Fruit fly (Drosophila melanogaster) whole organism, embryonic: ENCODE results near the gene CG32055.

Experiments used
- Aef1 ChIP-seq: fragments of 200-800 bp; sonication (Bioruptor generic); IDR thresholded peaks from 3 replicates; pipeline ENCODE4 v1.3.6; 2022; ENCODE audit warnings: missing biosample characterization, missing genetic modification characterization
- Atf3 ChIP-seq: fragments of 200-800 bp; sonication (Bioruptor generic); optimal IDR thresholded peaks from 3 replicates; lab custom pipeline; 2016; ENCODE audit warnings: missing biosample characterization, missing genetic modification characterization
- CG10462 ChIP-seq: fragments of 200-800 bp; sonication (Bioruptor generic); optimal IDR thresholded peaks from 2 replicates; lab custom pipeline; 2016; ENCODE audit warnings: missing biosample characterization, missing genetic modification characterization
- CG10543 ChIP-seq: fragments of 200-800 bp; sonication (Bioruptor generic); optimal IDR thresholded peaks from 3 replicates; lab custom pipeline; 2017; ENCODE audit warnings: missing biosample characterization, mild to moderate bottlenecking, missing genetic modification characterization, moderate library complexity
- CG10959 ChIP-seq: fragments of 200-800 bp; sonication (Bioruptor generic); IDR thresholded peaks from 2 replicates; pipeline ENCODE4 v1.3.6; 2022; ENCODE audit warnings: missing biosample characterization, missing genetic modification characterization
- CG12659 ChIP-seq: fragments of 200-800 bp; sonication (Bioruptor generic); optimal IDR thresholded peaks from 3 replicates; lab custom pipeline; 2017; ENCODE audit warnings: mild to moderate bottlenecking, missing biosample characterization, missing genetic modification reagents, missing genetic modification characterization
- CG12744 ChIP-seq: fragments of 200-800 bp; sonication (Bioruptor generic); optimal IDR thresholded peaks from 2 replicates; lab custom pipeline; 2016; ENCODE audit warnings: missing biosample characterization, missing genetic modification characterization
- CG12942 ChIP-seq: fragments of 200-800 bp; sonication (Bioruptor generic); optimal IDR thresholded peaks from 3 replicates; lab custom pipeline; 2016; ENCODE audit warnings: missing biosample characterization, missing genetic modification characterization
- CG14710 ChIP-seq: fragments of 200-800 bp; sonication (Bioruptor generic); optimal IDR thresholded peaks from 3 replicates; lab custom pipeline; 2019; ENCODE audit warnings: missing biosample characterization, mild to moderate bottlenecking, missing genetic modification characterization, moderate library complexity
- CG15601 ChIP-seq: fragments of 200-800 bp; sonication (Bioruptor generic); optimal IDR thresholded peaks from 3 replicates; lab custom pipeline; 2019; ENCODE audit warnings: missing biosample characterization, mild to moderate bottlenecking, missing genetic modification characterization, moderate library complexity
- CG17568 ChIP-seq: fragments of 200-800 bp; sonication (Bioruptor generic); optimal IDR thresholded peaks from 2 replicates; lab custom pipeline; 2018; ENCODE audit warnings: missing biosample characterization, mild to moderate bottlenecking, missing genetic modification characterization, moderate library complexity
- CG18476 ChIP-seq: fragments of 200-800 bp; sonication (Bioruptor generic); optimal IDR thresholded peaks from 2 replicates; lab custom pipeline; 2016; ENCODE audit warnings: missing biosample characterization, mild to moderate bottlenecking, missing genetic modification characterization
- CG2120 ChIP-seq: fragments of 200-800 bp; sonication (Bioruptor generic); optimal IDR thresholded peaks from 3 replicates; lab custom pipeline; 2016; ENCODE audit warnings: missing biosample characterization, missing genetic modification characterization
- CG2678 ChIP-seq: fragments of 200-800 bp; sonication (Bioruptor generic); optimal IDR thresholded peaks from 3 replicates; lab custom pipeline; 2019; ENCODE audit warnings: missing biosample characterization, mild to moderate bottlenecking, missing genetic modification characterization, moderate library complexity
- CG2889 ChIP-seq: fragments of 200-800 bp; sonication (Bioruptor generic); IDR thresholded peaks from 3 replicates; pipeline ENCODE4 v1.3.6; 2022; ENCODE audit warnings: missing biosample characterization, missing genetic modification characterization
- CG30403 ChIP-seq: fragments of 200-800 bp; sonication (Bioruptor generic); optimal IDR thresholded peaks from 3 replicates; lab custom pipeline; 2016; ENCODE audit warnings: missing biosample characterization, missing genetic modification characterization
- CG31441 ChIP-seq: fragments of 200-800 bp; sonication (Bioruptor generic); IDR thresholded peaks from 2 replicates; pipeline ENCODE4 v1.3.6; 2022; ENCODE audit warnings: missing biosample characterization, missing genetic modification characterization
- CG32772 ChIP-seq: fragments of 200-800 bp; sonication (Bioruptor generic); IDR thresholded peaks from 2 replicates; pipeline ENCODE4 v1.3.6; 2022; ENCODE audit warnings: missing biosample characterization, missing genetic modification characterization
- CG34422 ChIP-seq: fragments of 200-800 bp; sonication (Bioruptor generic); IDR thresholded peaks from 3 replicates; pipeline ENCODE4 v1.3.6; 2022; ENCODE audit warnings: missing biosample characterization, missing genetic modification characterization
- CG7357 ChIP-seq: fragments of 200-800 bp; sonication (Bioruptor generic); IDR thresholded peaks from 3 replicates; pipeline ENCODE4 v1.3.6; 2022; ENCODE audit warnings: missing biosample characterization, missing genetic modification characterization
- CG7745 ChIP-seq: fragments of 200-800 bp; sonication (Bioruptor generic); optimal IDR thresholded peaks from 2 replicates; lab custom pipeline; 2018; ENCODE audit warnings: missing biosample characterization, mild to moderate bottlenecking, missing genetic modification characterization, moderate library complexity
- CG8089 ChIP-seq: fragments of 200-800 bp; sonication (Bioruptor generic); optimal IDR thresholded peaks from 3 replicates; lab custom pipeline; 2016; ENCODE audit warnings: missing biosample characterization, missing genetic modification characterization
- E2f1 ChIP-seq: fragments of 200-800 bp; sonication (Bioruptor generic); IDR thresholded peaks from 2 replicates; pipeline ENCODE4 v1.3.6; 2022; ENCODE audit warnings: missing biosample characterization, missing genetic modification characterization
- Fer2 ChIP-seq: fragments of 200-800 bp; sonication (Bioruptor generic); optimal IDR thresholded peaks from 2 replicates; lab custom pipeline; 2018; ENCODE audit warnings: missing biosample characterization, mild to moderate bottlenecking, missing genetic modification characterization, moderate library complexity
- Fer3 ChIP-seq: fragments of 200-800 bp; sonication (Bioruptor generic); optimal IDR thresholded peaks from 2 replicates; lab custom pipeline; 2018; ENCODE audit warnings: missing biosample characterization, mild to moderate bottlenecking, missing genetic modification characterization, moderate library complexity
- HLHmδ ChIP-seq: fragments of 200-800 bp; sonication (Bioruptor generic); optimal IDR thresholded peaks from 2 replicates; lab custom pipeline; 2018; ENCODE audit warnings: missing biosample characterization, mild to moderate bottlenecking, missing genetic modification characterization, moderate library complexity
- Neu2 ChIP-seq: fragments of 200-800 bp; sonication (Bioruptor generic); optimal IDR thresholded peaks from 3 replicates; lab custom pipeline; 2016; ENCODE audit warnings: missing biosample characterization, missing genetic modification characterization, borderline replicate concordance
- Nf-YB ChIP-seq: fragments of 200-800 bp; sonication (Bioruptor generic); optimal IDR thresholded peaks from 3 replicates; lab custom pipeline; 2019; ENCODE audit warnings: missing biosample characterization, mild to moderate bottlenecking, missing genetic modification characterization, moderate library complexity
- YL-1 ChIP-seq: fragments of 200-800 bp; sonication (Bioruptor generic); optimal IDR thresholded peaks from 3 replicates; lab custom pipeline; 2017; ENCODE audit warnings: missing biosample characterization, mild to moderate bottlenecking, missing genetic modification characterization
- al ChIP-seq: fragments of 200-800 bp; sonication (Bioruptor generic); IDR thresholded peaks from 2 replicates; pipeline ENCODE4 v1.3.6; 2022; ENCODE audit warnings: missing biosample characterization, missing genetic modification characterization
- ase ChIP-seq: fragments of 200-800 bp; sonication (Bioruptor generic); IDR thresholded peaks from 3 replicates; pipeline ENCODE4 v1.3.6; 2022; ENCODE audit warnings: missing biosample characterization, missing genetic modification characterization
- bab2 ChIP-seq: fragments of 200-800 bp; sonication (Bioruptor generic); optimal IDR thresholded peaks from 2 replicates; lab custom pipeline; 2016; ENCODE audit warnings: missing biosample characterization, missing genetic modification characterization
- bsh ChIP-seq, 2 experiments: fragments of 200-800 bp; sonication (Bioruptor generic); optimal IDR thresholded peaks; 2 replicates each; lab custom pipeline; 2017 to 2018; ENCODE audit warnings: mild to moderate bottlenecking in 2 of 2, missing biosample characterization in 2 of 2, missing genetic modification characterization in 2 of 2, moderate library complexity in 1 of 2
- chif ChIP-seq, 2 experiments: fragments of 200-800 bp; sonication (Bioruptor generic); optimal IDR thresholded peaks; 3 replicates each; lab custom pipeline; 2016; ENCODE audit warnings: missing biosample characterization in 2 of 2, missing genetic modification characterization in 2 of 2
- corto ChIP-seq: fragments of 200-800 bp; sonication (Bioruptor generic); optimal IDR thresholded peaks from 2 replicates; lab custom pipeline; 2016; ENCODE audit warnings: missing biosample characterization, mild to moderate bottlenecking, missing genetic modification characterization, moderate library complexity
- crol ChIP-seq: fragments of 200-800 bp; sonication (Bioruptor generic); IDR thresholded peaks from 2 replicates; pipeline ENCODE4 v1.3.6; 2022; ENCODE audit warnings: missing biosample characterization, missing genetic modification characterization
- ems ChIP-seq: fragments of 200-800 bp; sonication (Bioruptor generic); optimal IDR thresholded peaks from 3 replicates; lab custom pipeline; 2016; ENCODE audit warnings: missing biosample characterization, missing genetic modification characterization
- fru ChIP-seq: fragments of >200 bp; optimal IDR thresholded peaks from 2 replicates; lab custom pipeline; 2017
- grn ChIP-seq: fragments of 200-800 bp; sonication (Bioruptor generic); optimal IDR thresholded peaks from 3 replicates; lab custom pipeline; 2017; ENCODE audit warnings: missing biosample characterization, missing genetic modification characterization
- gt ChIP-seq: fragments of 200-800 bp; sonication (Bioruptor generic); IDR thresholded peaks from 2 replicates; pipeline ENCODE4 v1.3.6; 2022; ENCODE audit warnings: missing biosample characterization, missing genetic modification characterization
- insv ChIP-seq, 2 experiments: fragments of 200-800 bp; sonication (Bioruptor generic); optimal IDR thresholded peaks; 3 replicates each; lab custom pipeline; 2016 to 2018; ENCODE audit warnings: missing biosample characterization in 2 of 2, missing genetic modification characterization in 2 of 2
- ken ChIP-seq: fragments of 200-800 bp; sonication (Bioruptor generic); IDR thresholded peaks from 3 replicates; pipeline ENCODE4 v1.3.6; 2022; ENCODE audit warnings: missing biosample characterization, missing genetic modification characterization
- onecut ChIP-seq: fragments of 200-800 bp; sonication (Bioruptor generic); IDR thresholded peaks from 2 replicates; pipeline ENCODE4 v1.3.6; 2022; ENCODE audit warnings: missing biosample characterization, missing genetic modification characterization
- ranshi ChIP-seq: fragments of 200-800 bp; sonication (Bioruptor generic); IDR thresholded peaks from 2 replicates; pipeline ENCODE4 v1.3.6; 2022; ENCODE audit warnings: missing biosample characterization, missing genetic modification characterization
- scrt ChIP-seq: fragments of 200-800 bp; sonication (Bioruptor generic); optimal IDR thresholded peaks from 2 replicates; lab custom pipeline; 2018; ENCODE audit warnings: missing biosample characterization, mild to moderate bottlenecking, missing genetic modification characterization, moderate library complexity
- sima ChIP-seq: fragments of 200-800 bp; sonication (Bioruptor generic); optimal IDR thresholded peaks from 2 replicates; lab custom pipeline; 2016; ENCODE audit warnings: missing biosample characterization, missing genetic modification characterization
- sisA ChIP-seq: fragments of 200-800 bp; sonication (Bioruptor generic); IDR thresholded peaks from 2 replicates; pipeline ENCODE4 v1.3.6; 2022; ENCODE audit warnings: missing biosample characterization, missing genetic modification characterization
- stwl ChIP-seq: fragments of 200-800 bp; sonication (Bioruptor generic); optimal IDR thresholded peaks from 3 replicates; lab custom pipeline; 2018; ENCODE audit warnings: missing biosample characterization, mild to moderate bottlenecking, missing genetic modification characterization, moderate library complexity
- tin ChIP-seq: fragments of 200-800 bp; sonication (Bioruptor generic); optimal IDR thresholded peaks from 3 replicates; lab custom pipeline; 2016; ENCODE audit warnings: missing biosample characterization, missing genetic modification characterization
- zfh2 ChIP-seq: fragments of 200-800 bp; sonication (Bioruptor generic); optimal IDR thresholded peaks from 2 replicates; lab custom pipeline; 2016; ENCODE audit warnings: missing biosample characterization, missing genetic modification characterization

The CG32055 gene

dm6 chr3L:10206226-10206968 is 13.6 kb downstream of the CG32055 start (continued):
- TF ChIP-seq CG2889 (GFP tag; lab: Robert Waterston, UW), result no peak
- TF ChIP-seq HLHmδ, result no peak
- peak; percentile 80 for TF ChIP-seq CG31441 (GFP tag; lab: Robert Waterston, UW)
- TF ChIP-seq CG18476, result peak; percentile 1
- TF ChIP-seq CG12659, result peak; percentile 26
- no peak for TF ChIP-seq CG10959 (GFP tag; lab: Robert Waterston, UW)
- TF ChIP-seq CG8089 (GFP tag; lab: Kevin White, UChicago), result no peak
- no peak for TF ChIP-seq CG10543 (GFP tag; lab: Kevin White, UChicago)
- TF ChIP-seq CG30403, result peak; percentile 43
- no peak for TF ChIP-seq YL-1
- TF ChIP-seq Atf3 (GFP tag; lab: Kevin White, UChicago), result no peak
- no peak for TF ChIP-seq corto
- peak; percentile 47 for TF ChIP-seq scrt (GFP tag; lab: Kevin White, UChicago)
- TF ChIP-seq zfh2 (GFP tag; lab: Kevin White, UChicago), result no peak
- no peak; the same call in 2 of the 3 replicates for TF ChIP-seq CG7357 (GFP tag; lab: Robert Waterston, UW)
- peak; percentile 75 for TF ChIP-seq sisA (GFP tag; lab: Robert Waterston, UW)
- TF ChIP-seq CG14710, result peak; percentile 67
- peak; percentile 55 for TF ChIP-seq CG15601
- no peak for TF ChIP-seq Neu2
- TF ChIP-seq stwl (tag; lab: Kevin White, UChicago), result no peak
- no peak for TF ChIP-seq CG17568 (GFP tag; lab: Kevin White, UChicago)
- TF ChIP-seq ase (GFP tag; lab: Robert Waterston, UW), result no peak
- no peak for TF ChIP-seq sima (GFP tag; lab: Kevin White, UChicago)
- TF ChIP-seq chif (GFP tag; optimal IDR thresholded peaks at IDR 0.05; lab: Kevin White, UChicago), result peak in 1 of 2 experiments; percentile 14
- no peak for TF ChIP-seq Nf-YB (GFP tag; lab: Kevin White, UChicago)
- TF ChIP-seq ranshi (GFP tag; lab: Robert Waterston, UW), result peak; percentile 41
- peak; percentile 34; the same call in 1 of the 2 replicates for TF ChIP-seq CG32772 (GFP tag; lab: Robert Waterston, UW)
- TF ChIP-seq insv (GFP tag; optimal IDR thresholded peaks at IDR 0.05; lab: Kevin White, UChicago), result no peak
- peak; percentile 40 for TF ChIP-seq Fer3 (tag; lab: Kevin White, UChicago)
- no peak for TF ChIP-seq Fer2
- no peak for TF ChIP-seq al
- TF ChIP-seq CG34422 (GFP tag; lab: Robert Waterston, UW), result no peak
- TF ChIP-seq CG10462 (GFP tag; lab: Kevin White, UChicago), result no peak
- TF ChIP-seq fru (lab: Kevin White, UChicago), result no peak
- peak; percentile 79 for TF ChIP-seq CG2678 (tag; lab: Kevin White, UChicago)
- TF ChIP-seq CG7745 (tag; lab: Kevin White, UChicago), result no peak
- no peak for TF ChIP-seq bab2
- TF ChIP-seq ken, result peak; percentile 25; the same call in 1 of the 3 replicates
- TF ChIP-seq grn (GFP tag; lab: Kevin White, UChicago), result no peak
- TF ChIP-seq Aef1 (GFP tag; lab: Robert Waterston, UW), result no peak
- peak; percentile 54 for TF ChIP-seq tin (GFP tag; lab: Kevin White, UChicago)
- 0 out of 2 replicates have a peak, but pooled peaks have one; percentile 18 for TF ChIP-seq E2f1 (GFP tag; lab: Robert Waterston, UW)
- TF ChIP-seq onecut (GFP tag; lab: Robert Waterston, UW), result peak; percentile 15; the same call in 1 of the 2 replicates
- TF ChIP-seq CG12942 (GFP tag; lab: Kevin White, UChicago), result no peak
- TF ChIP-seq gt (GFP tag; lab: Robert Waterston, UW), result peak; percentile 47; the same call in 1 of the 2 replicates
- no peak for TF ChIP-seq CG12744 (GFP tag; lab: Kevin White, UChicago)
- peak in 1 of 2 experiments; percentile 70 for TF ChIP-seq bsh (GFP tag; optimal IDR thresholded peaks at IDR 0.05; lab: Kevin White, UChicago)
- TF ChIP-seq CG2120, result peak; percentile 6
- peak; percentile 15 for TF ChIP-seq ems
- TF ChIP-seq crol (GFP tag; lab: Robert Waterston, UW), result peak; percentile 67
